Worm (Caenorhabditis elegans) whole organism, mixed stage, embryonic: ENCODE data around the gene Y41G9A.6.

ENCODE experiments used
- M03D4.4 ChIP-seq: sonication (generic microtip); optimal IDR thresholded peaks from 2 replicates; lab custom pipeline; 2017; ENCODE audit warnings: mild to moderate bottlenecking, missing genetic modification characterization, missing compliant biosample characterization
- bed-3 ChIP-seq: fragments of 200-800 bp; sonication (Bioruptor generic); optimal IDR thresholded peaks from 3 replicates; lab custom pipeline; 2018; ENCODE audit warnings: mild to moderate bottlenecking, missing genetic modification characterization, moderate library complexity, missing compliant biosample characterization
- blmp-1 ChIP-seq: fragments of 150-350 bp; optimal IDR thresholded peaks from 2 replicates; lab custom pipeline; 2014; ENCODE audit warnings: missing biosample characterization, missing genetic modification characterization
- ceh-39 ChIP-seq: fragments of 150-350 bp; optimal IDR thresholded peaks from 2 replicates; lab custom pipeline; 2014; ENCODE audit warnings: missing biosample characterization, missing genetic modification characterization
- ceh-83 ChIP-seq: fragments of 200-800 bp; sonication (Bioruptor generic); optimal IDR thresholded peaks from 2 replicates; lab custom pipeline; 2018; ENCODE audit warnings: mild to moderate bottlenecking, missing genetic modification characterization, missing compliant biosample characterization
- ces-1 ChIP-seq: fragments of 150-350 bp; optimal IDR thresholded peaks from 2 replicates; lab custom pipeline; 2014; ENCODE audit warnings: missing biosample characterization, missing genetic modification reagents, missing genetic modification characterization
- cnd-1 ChIP-seq: fragments of 200-800 bp; sonication (Bioruptor generic); optimal IDR thresholded peaks from 2 replicates; lab custom pipeline; 2018; ENCODE audit warnings: mild to moderate bottlenecking, missing genetic modification characterization, missing compliant biosample characterization
- drap-1 ChIP-seq: fragments of 200-800 bp; sonication (Bioruptor generic); optimal IDR thresholded peaks from 3 replicates; lab custom pipeline; 2018; ENCODE audit warnings: mild to moderate bottlenecking, missing genetic modification characterization, missing compliant biosample characterization
- elt-1 ChIP-seq: sonication (generic microtip); optimal IDR thresholded peaks from 2 replicates; lab custom pipeline; 2017; ENCODE audit warnings: missing genetic modification characterization, mild to moderate bottlenecking, missing compliant biosample characterization, antibody characterized with exemption, moderate library complexity, borderline replicate concordance; ENCODE audit not compliant: insufficient read depth
- elt-3 ChIP-seq: fragments of 150-350 bp; optimal IDR thresholded peaks from 2 replicates; lab custom pipeline; 2014; ENCODE audit warnings: missing biosample characterization, missing genetic modification characterization
- flh-1 ChIP-seq: fragments of 200-800 bp; sonication (Bioruptor generic); optimal IDR thresholded peaks from 2 replicates; lab custom pipeline; 2018; ENCODE audit warnings: mild to moderate bottlenecking, missing genetic modification characterization, moderate library complexity, missing compliant biosample characterization
- ham-2 ChIP-seq: fragments of 200-800 bp; sonication (Bioruptor generic); optimal IDR thresholded peaks from 2 replicates; lab custom pipeline; 2018; ENCODE audit warnings: mild to moderate bottlenecking, missing genetic modification characterization, missing compliant biosample characterization
- hlh-1 ChIP-seq: fragments of 150-350 bp; optimal IDR thresholded peaks from 2 replicates; lab custom pipeline; 2014; ENCODE audit warnings: missing biosample characterization, missing genetic modification reagents, missing genetic modification characterization
- lin-13 ChIP-seq: fragments of 150-350 bp; optimal IDR thresholded peaks from 2 replicates; lab custom pipeline; 2014; ENCODE audit warnings: missing biosample characterization, missing genetic modification characterization
- lin-32 ChIP-seq: fragments of 200-800 bp; sonication (Bioruptor generic); optimal IDR thresholded peaks from 2 replicates; lab custom pipeline; 2018; ENCODE audit warnings: mild to moderate bottlenecking, missing genetic modification characterization, missing compliant biosample characterization
- lsy-2 ChIP-seq: fragments of 150-350 bp; optimal IDR thresholded peaks from 2 replicates; lab custom pipeline; 2014; ENCODE audit warnings: missing biosample characterization, missing genetic modification characterization
- mab-5 ChIP-seq: fragments of 150-350 bp; optimal IDR thresholded peaks from 2 replicates; lab custom pipeline; 2014; ENCODE audit warnings: missing biosample characterization, missing genetic modification characterization
- mep-1 ChIP-seq: fragments of 150-350 bp; optimal IDR thresholded peaks from 2 replicates; lab custom pipeline; 2017; ENCODE audit warnings: missing biosample characterization, missing genetic modification reagents, missing genetic modification characterization, inconsistent platforms
- mls-2 ChIP-seq: sonication (generic microtip); optimal IDR thresholded peaks from 2 replicates; lab custom pipeline; 2016; ENCODE audit warnings: mild to moderate bottlenecking, missing genetic modification characterization, moderate library complexity, missing compliant biosample characterization
- nhr-12 ChIP-seq: fragments of 150-350 bp; optimal IDR thresholded peaks from 2 replicates; lab custom pipeline; 2014; ENCODE audit warnings: missing biosample characterization, missing genetic modification characterization
- nhr-2 ChIP-seq: fragments of 150-350 bp; optimal IDR thresholded peaks from 2 replicates; lab custom pipeline; 2014; ENCODE audit warnings: missing biosample characterization, missing genetic modification characterization
- nhr-237 ChIP-seq: fragments of 150-350 bp; optimal IDR thresholded peaks from 2 replicates; lab custom pipeline; 2014; ENCODE audit warnings: missing biosample characterization, missing genetic modification characterization
- nhr-76 ChIP-seq: sonication (generic microtip); optimal IDR thresholded peaks from 2 replicates; lab custom pipeline; 2017; ENCODE audit warnings: missing biosample characterization, missing genetic modification characterization
- sem-2 ChIP-seq: fragments of 200-800 bp; sonication (Bioruptor generic); optimal IDR thresholded peaks from 2 replicates; lab custom pipeline; 2018; ENCODE audit warnings: mild to moderate bottlenecking, missing genetic modification characterization, missing compliant biosample characterization
- snpc-4 ChIP-seq: fragments of 150-350 bp; optimal IDR thresholded peaks from 2 replicates; lab custom pipeline; 2014; ENCODE audit warnings: missing biosample characterization, missing genetic modification characterization
- sptf-1 ChIP-seq: sonication (generic microtip); optimal IDR thresholded peaks from 2 replicates; lab custom pipeline; 2017; ENCODE audit warnings: mild to moderate bottlenecking, missing genetic modification characterization, moderate library complexity, missing compliant biosample characterization
- tbx-8 ChIP-seq: fragments of 200-800 bp; sonication (Bioruptor generic); optimal IDR thresholded peaks from 2 replicates; lab custom pipeline; 2018; ENCODE audit warnings: mild to moderate bottlenecking, missing genetic modification characterization, moderate library complexity, missing compliant biosample characterization
- unc-120 ChIP-seq: sonication (generic microtip); optimal IDR thresholded peaks from 2 replicates; lab custom pipeline; 2017; ENCODE audit warnings: missing genetic modification characterization, missing compliant biosample characterization; ENCODE audit not compliant: poor library complexity, severe bottlenecking
- unc-39 ChIP-seq: fragments of 150-350 bp; optimal IDR thresholded peaks from 2 replicates; lab custom pipeline; 2014; ENCODE audit warnings: missing biosample characterization, missing genetic modification characterization
- unc-62 ChIP-seq: fragments of 150-350 bp; optimal IDR thresholded peaks from 2 replicates; lab custom pipeline; 2014; ENCODE audit warnings: missing biosample characterization, missing genetic modification reagents, missing genetic modification characterization
- zip-8 ChIP-seq: fragments of 150-350 bp; optimal IDR thresholded peaks from 2 replicates; lab custom pipeline; 2014; ENCODE audit warnings: missing biosample characterization, missing genetic modification characterization
- ztf-11 ChIP-seq: fragments of 150-350 bp; optimal IDR thresholded peaks from 2 replicates; lab custom pipeline; 2014; ENCODE audit warnings: missing biosample characterization, missing genetic modification characterization

Y41G9A.6 gene

DNA sequence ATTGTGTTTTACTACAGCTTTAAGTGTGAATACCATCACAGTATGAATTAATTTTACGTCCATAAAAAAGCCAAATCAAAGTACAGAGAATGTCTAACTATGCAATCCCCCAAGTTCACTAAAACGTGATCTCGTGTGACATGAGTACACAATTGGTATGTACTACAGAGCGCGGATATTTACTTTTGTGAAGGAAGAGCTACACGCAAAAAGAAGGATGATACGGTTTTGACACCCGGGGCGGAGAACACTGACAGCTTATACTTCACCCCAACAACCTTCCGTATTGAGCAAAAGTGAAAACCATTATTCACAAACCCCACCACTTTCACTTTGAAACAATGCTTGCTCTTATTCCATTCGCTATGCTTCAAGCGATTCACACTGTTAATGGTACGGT lies 21.9 kb downstream of the Y41G9A.6 start, which contains the start of gene nspg-5:
nspg-5 (plus strand) TSS at position 301 of the 400 bp plus-strand sequence.
- TF ChIP-seq elt-1 (tag; lab: Kevin White, UChicago) (no peak), blmp-1 (tag; lab: Kevin White, UChicago) (no peak), unc-120 (tag; lab: Kevin White, UChicago) (no peak), lin-13 (tag; lab: Kevin White, UChicago) (no peak), ces-1 (GFP tag; lab: Kevin White, UChicago) (no peak), mab-5 (tag; lab: Kevin White, UChicago) (no peak), zip-8 (no peak), ham-2 (GFP tag; lab: Kevin White, UChicago) (no peak), cnd-1 (no peak)

DNA sequence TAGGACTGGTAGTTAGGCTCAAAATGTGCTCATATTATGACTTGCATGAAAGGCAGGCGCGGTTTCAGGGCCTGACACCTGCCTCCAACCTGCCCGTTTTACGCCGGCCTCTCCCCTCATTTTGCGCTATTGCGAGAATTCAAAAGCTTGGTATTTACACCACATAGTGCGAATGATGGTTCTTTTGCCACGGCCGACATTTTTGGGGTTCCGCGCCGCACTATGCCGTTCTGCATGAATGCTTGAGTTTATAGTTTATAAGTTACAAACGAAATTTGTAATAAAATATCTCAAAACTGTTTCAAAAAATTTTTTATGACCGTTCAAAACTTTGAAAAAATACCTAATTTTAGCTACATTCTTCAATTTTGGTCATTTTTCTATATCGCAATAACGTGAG lies 25.5 kb downstream of the Y41G9A.6 start:
- TF ChIP-seq nhr-2 (tag; lab: Kevin White, UChicago) (no peak), blmp-1 (tag; lab: Kevin White, UChicago) (no peak), mls-2 (tag; lab: Kevin White, UChicago) (no peak), lin-32 (GFP tag; lab: Kevin White, UChicago) (no peak), nhr-12 (no peak), snpc-4 (no peak), elt-3 (no peak), ztf-11 (tag; lab: Kevin White, UChicago) (no peak), mab-5 (tag; lab: Kevin White, UChicago) (no peak), ham-2 (GFP tag; lab: Kevin White, UChicago) (no peak), ceh-83 (GFP tag; lab: Kevin White, UChicago) (no peak), flh-1 (GFP tag; lab: Kevin White, UChicago) (no peak), zip-8 (no peak), drap-1 (GFP tag; lab: Kevin White, UChicago) (no peak), nhr-76 (tag; lab: Kevin White, UChicago) (no peak), lsy-2 (tag; lab: Kevin White, UChicago) (no peak)

DNA sequence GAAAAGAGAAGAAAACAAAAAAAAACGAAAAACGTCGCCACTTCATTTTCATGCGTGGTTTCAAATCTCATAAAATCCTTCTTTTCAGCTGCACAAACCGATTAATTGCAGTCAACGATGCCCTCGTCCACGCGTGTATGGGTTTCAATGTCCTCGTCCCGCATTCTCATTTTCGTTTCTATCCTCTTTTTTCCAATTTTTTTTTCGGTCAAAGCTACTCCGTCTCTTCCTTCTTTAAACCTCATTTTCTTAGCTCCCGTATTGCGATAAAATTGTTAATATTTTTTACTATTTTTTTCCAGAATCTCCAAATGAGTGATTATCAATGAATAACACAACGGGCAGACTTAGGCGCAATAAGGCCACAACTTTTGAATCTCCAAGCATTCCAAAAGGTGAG lies 27.5 kb downstream of the Y41G9A.6 start, which contains the start of gene aakg-3:
aakg-3 (plus strand) TSS at position 301 of the 400 bp plus-strand sequence.
- TF ChIP-seq mab-5 (tag; lab: Kevin White, UChicago) (no peak), ztf-11 (tag; lab: Kevin White, UChicago) (no peak), mep-1 (no peak), bed-3 (GFP tag; lab: Kevin White, UChicago) (no peak), drap-1 (GFP tag; lab: Kevin White, UChicago) (no peak), nhr-2 (tag; lab: Kevin White, UChicago) (no peak), zip-8 (no peak), nhr-76 (tag; lab: Kevin White, UChicago) (no peak), elt-3 (no peak), sptf-1 (tag; lab: Kevin White, UChicago) (no peak), M03D4.4 (no peak), nhr-12 (no peak), hlh-1 (tag; lab: Kevin White, UChicago) (no peak), tbx-8 (GFP tag; lab: Kevin White, UChicago) (no peak)

DNA sequence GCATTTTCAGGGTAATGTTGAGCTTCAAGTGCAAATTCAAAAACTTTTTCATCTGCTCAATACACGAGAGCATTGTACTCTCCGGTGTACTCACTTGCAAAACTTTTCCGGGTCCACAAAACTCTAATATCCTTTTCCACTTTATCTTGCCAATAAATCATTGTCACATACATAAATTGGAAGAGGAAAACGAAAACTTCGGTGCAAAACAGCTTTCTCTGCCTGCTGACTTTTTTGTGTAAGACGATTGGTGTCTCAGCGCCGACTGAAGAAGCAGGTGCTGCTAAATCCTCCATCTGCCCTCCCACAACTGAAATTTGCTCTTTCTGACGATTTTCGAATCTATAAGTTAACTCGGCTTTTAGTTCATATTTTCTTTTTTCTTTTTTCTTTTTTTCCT lies 28.2 kb downstream of the Y41G9A.6 start:
- TF ChIP-seq mep-1 (no peak), hlh-1 (tag; lab: Kevin White, UChicago) (peak; percentile 47), unc-62 (GFP tag; lab: Kevin White, UChicago) (peak; percentile 23)

DNA sequence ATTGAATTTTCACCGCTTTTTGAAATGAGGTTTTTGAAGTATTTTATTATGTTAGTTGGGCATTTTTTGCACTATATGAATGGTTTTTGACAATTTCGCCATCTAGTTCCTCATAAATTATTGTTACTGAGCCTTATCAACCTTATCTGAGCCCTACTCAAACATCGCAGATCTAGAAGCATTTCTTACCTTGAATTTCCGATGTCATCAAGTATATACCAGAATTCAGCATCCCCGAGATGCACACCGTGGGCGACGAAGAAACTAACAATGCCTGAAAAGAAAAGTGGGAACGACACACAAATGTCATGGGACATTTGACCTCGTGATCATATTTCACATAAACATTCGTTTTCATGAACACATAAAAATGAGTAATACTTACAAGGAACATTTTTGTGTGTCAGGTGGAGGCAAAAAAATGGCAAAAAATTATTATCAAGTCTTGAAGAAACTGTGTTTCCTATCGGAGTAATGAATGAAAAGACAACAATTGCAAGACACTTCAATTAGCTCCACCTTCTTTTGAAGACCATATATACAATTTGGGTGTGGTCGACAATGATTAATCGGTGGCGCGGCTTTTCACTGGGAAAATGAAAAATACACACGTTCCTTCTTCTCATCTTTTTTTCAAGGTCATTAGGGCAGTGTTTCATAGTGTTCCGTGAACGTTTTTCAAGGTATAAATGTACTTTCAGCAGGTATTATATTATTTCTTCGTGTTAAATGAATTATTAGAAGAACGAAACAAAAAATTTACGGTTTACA lies 31.1 kb downstream of the Y41G9A.6 start:
- TF ChIP-seq bed-3 (GFP tag; lab: Kevin White, UChicago), result no peak
- TF ChIP-seq zip-8, result no peak
- no peak for TF ChIP-seq ztf-11 (tag; lab: Kevin White, UChicago)
- TF ChIP-seq drap-1 (GFP tag; lab: Kevin White, UChicago), result no peak
- no peak for TF ChIP-seq sem-2
- TF ChIP-seq unc-39 (tag; lab: Kevin White, UChicago), result no peak
- no peak for TF ChIP-seq sptf-1 (tag; lab: Kevin White, UChicago)
- no peak for TF ChIP-seq ces-1 (GFP tag; lab: Kevin White, UChicago)
- no peak for TF ChIP-seq unc-62 (GFP tag; lab: Kevin White, UChicago)
- TF ChIP-seq ceh-39 (tag; lab: Kevin White, UChicago), result no peak
- TF ChIP-seq nhr-237 (tag; lab: Kevin White, UChicago), result no peak
- no peak for TF ChIP-seq mls-2 (tag; lab: Kevin White, UChicago)
- no peak for TF ChIP-seq blmp-1 (tag; lab: Kevin White, UChicago)
- TF ChIP-seq, all 35 proteins: peak for 0
